Worm (Caenorhabditis elegans): ENCODE results near the gene Y67D8B.5.

Gene Y67D8B.5

ce11 chrIV:3227549-3228139 lies 25.5 kb downstream of the Y67D8B.5 start (continued):
- peak; percentile 72 for TF ChIP-seq pqm-1 (tag; optimal IDR thresholded peaks at IDR 0.05)
- no peak for TF ChIP-seq pax-1 (tag; optimal IDR thresholded peaks at IDR 0.05)
- no peak for TF ChIP-seq pag-3 (tag; optimal IDR thresholded peaks at IDR 0.05; ENCODE audit: borderline replicate concordance)
- TF ChIP-seq fkh-6 (tag; optimal IDR thresholded peaks at IDR 0.05), result peak; percentile 25
- TF ChIP-seq pha-2 (tag; optimal IDR thresholded peaks at IDR 0.05), result peak; percentile 61
- TF ChIP-seq ttx-3 (tag; optimal IDR thresholded peaks at IDR 0.05), result no peak
- TF ChIP-seq K02D7.2 (tag; optimal IDR thresholded peaks at IDR 0.05), result no peak

ce11 chrIV:3231644-3232043 lies 29.5 kb downstream of the Y67D8B.5 start:
- no peak for TF ChIP-seq eyg-1 (tag; optimal IDR thresholded peaks at IDR 0.05)
- TF ChIP-seq madf-2 (tag; optimal IDR thresholded peaks at IDR 0.05), result no peak
- TF ChIP-seq ceh-31 (tag; optimal IDR thresholded peaks at IDR 0.05), result no peak
- no peak for TF ChIP-seq ceh-6 (GFP tag; optimal IDR thresholded peaks at IDR 0.05)
- no peak for TF ChIP-seq F13H6.1 (tag; optimal IDR thresholded peaks at IDR 0.05)
- no peak for TF ChIP-seq npax-4 (tag; optimal IDR thresholded peaks at IDR 0.05)
- TF ChIP-seq ceh-34 (tag; optimal IDR thresholded peaks at IDR 0.05), result peak; percentile 43
- no peak for TF ChIP-seq sox-2 (GFP tag; IDR thresholded peaks at IDR 0.05)
- no peak for TF ChIP-seq zip-5 (tag; optimal IDR thresholded peaks at IDR 0.05)
- TF ChIP-seq dmd-4 (tag; optimal IDR thresholded peaks at IDR 0.05; ENCODE audit: borderline replicate concordance), result no peak
- no peak for TF ChIP-seq ceh-30 (tag; optimal IDR thresholded peaks at IDR 0.05)
- peak; percentile 53 for TF ChIP-seq tbx-2 (tag; optimal IDR thresholded peaks at IDR 0.05)
- TF ChIP-seq pat-9 (tag; optimal IDR thresholded peaks at IDR 0.05), result no peak
- TF ChIP-seq pha-4 (tag; optimal IDR thresholded peaks at IDR 0.05), result no peak
- no peak for TF ChIP-seq lim-6 (tag; optimal IDR thresholded peaks at IDR 0.05)
- no peak for TF ChIP-seq che-1 (tag; optimal IDR thresholded peaks at IDR 0.05)
- no peak for TF ChIP-seq ceh-9 (tag; optimal IDR thresholded peaks at IDR 0.05)
- TF ChIP-seq nfya-1 (tag; optimal IDR thresholded peaks at IDR 0.05), result peak; percentile 21
- TF ChIP-seq pha-2 (tag; optimal IDR thresholded peaks at IDR 0.05), result peak; percentile 27
- TF ChIP-seq nhr-11 (tag; optimal IDR thresholded peaks at IDR 0.05), result no peak
- TF ChIP-seq sox-4 (tag; optimal IDR thresholded peaks at IDR 0.05), result no peak
- no peak for TF ChIP-seq hlh-30 (tag; optimal IDR thresholded peaks at IDR 0.05; ENCODE audit: insufficient read depth)
- peak; percentile 55 for TF ChIP-seq ceh-18 (tag; optimal IDR thresholded peaks at IDR 0.05)
- no peak for TF ChIP-seq hlh-8 (tag; optimal IDR thresholded peaks at IDR 0.05)
- no peak for TF ChIP-seq ceh-45 (GFP tag; IDR thresholded peaks at IDR 0.05)
- no peak for TF ChIP-seq ets-4 (tag; optimal IDR thresholded peaks at IDR 0.05)
- TF ChIP-seq ahr-1 (tag; optimal IDR thresholded peaks at IDR 0.05), result no peak
- TF ChIP-seq pqm-1 (tag; optimal IDR thresholded peaks at IDR 0.05), result no peak
- TF ChIP-seq sdc-2 (tag; optimal IDR thresholded peaks at IDR 0.05), result no peak
- TF ChIP-seq Y22D7AL.16 (tag; optimal IDR thresholded peaks at IDR 0.05), result no peak
- TF ChIP-seq fax-1 (tag; optimal IDR thresholded peaks at IDR 0.05), result no peak
- peak; percentile 73 for TF ChIP-seq elt-2 (tag; optimal IDR thresholded peaks at IDR 0.05)
- no peak for TF ChIP-seq pros-1 (tag; optimal IDR thresholded peaks at IDR 0.05)
- TF ChIP-seq lin-11 (tag; optimal IDR thresholded peaks at IDR 0.05), result no peak
- TF ChIP-seq unc-55 (GFP tag; optimal IDR thresholded peaks at IDR 0.05), result no peak
- no peak for TF ChIP-seq ceh-19 (GFP tag; optimal IDR thresholded peaks at IDR 0.05)
- TF ChIP-seq fkh-6 (tag; optimal IDR thresholded peaks at IDR 0.05), result no peak
- no peak for TF ChIP-seq pax-1 (tag; optimal IDR thresholded peaks at IDR 0.05)
- no peak for TF ChIP-seq nhr-232 (tag; optimal IDR thresholded peaks at IDR 0.05)
- no peak for TF ChIP-seq ama-1 (optimal IDR thresholded peaks at IDR 0.05)
- no peak for TF ChIP-seq hlh-15 (tag; optimal IDR thresholded peaks at IDR 0.05)
- TF ChIP-seq C38D4.7 (GFP tag; optimal IDR thresholded peaks at IDR 0.05), result no peak
- TF ChIP-seq odd-2 (tag; optimal IDR thresholded peaks at IDR 0.05), result no peak
- peak; percentile 38 for TF ChIP-seq rnt-1 (tag; optimal IDR thresholded peaks at IDR 0.05)
- no peak for TF ChIP-seq unc-3 (GFP tag; conservative IDR thresholded peaks at IDR 0.05)
- TF ChIP-seq unc-3 (tag; optimal IDR thresholded peaks at IDR 0.05), result no peak
- no peak for TF ChIP-seq ceh-22 (tag; optimal IDR thresholded peaks at IDR 0.05)
- TF ChIP-seq unc-86 (tag; optimal IDR thresholded peaks at IDR 0.05), result no peak
- TF ChIP-seq dve-1 (tag; optimal IDR thresholded peaks at IDR 0.05), result no peak
